Fruit fly (Drosophila melanogaster) whole organism, prepupa: ENCODE measurements around the gene CG9173.

Experiments
- CG10631 ChIP-seq: fragments of 200-800 bp; sonication (Bioruptor generic); optimal IDR thresholded peaks from 2 replicates; lab custom pipeline; 2016; ENCODE audit warnings: missing biosample characterization, missing genetic modification characterization
- CG32006 ChIP-seq: fragments of 200-800 bp; sonication (Bioruptor generic); optimal IDR thresholded peaks from 3 replicates; lab custom pipeline; 2017; ENCODE audit warnings: missing biosample characterization, mild to moderate bottlenecking, missing genetic modification characterization
- Met ChIP-seq: fragments of 200-800 bp; sonication (Bioruptor generic); optimal IDR thresholded peaks from 3 replicates; lab custom pipeline; 2016; ENCODE audit warnings: missing biosample characterization, missing genetic modification characterization
- OdsH ChIP-seq: fragments of 200-800 bp; sonication (Bioruptor generic); optimal IDR thresholded peaks from 3 replicates; lab custom pipeline; 2016; ENCODE audit warnings: missing biosample characterization, missing genetic modification characterization
- Smox ChIP-seq: fragments of 200-800 bp; sonication (Bioruptor generic); optimal IDR thresholded peaks from 3 replicates; lab custom pipeline; 2016; ENCODE audit warnings: missing biosample characterization, missing genetic modification characterization
- Sox102F ChIP-seq: fragments of 200-800 bp; sonication (Bioruptor generic); optimal IDR thresholded peaks from 2 replicates; lab custom pipeline; 2016; ENCODE audit warnings: missing biosample characterization, mild to moderate bottlenecking, missing genetic modification characterization

DNA sequence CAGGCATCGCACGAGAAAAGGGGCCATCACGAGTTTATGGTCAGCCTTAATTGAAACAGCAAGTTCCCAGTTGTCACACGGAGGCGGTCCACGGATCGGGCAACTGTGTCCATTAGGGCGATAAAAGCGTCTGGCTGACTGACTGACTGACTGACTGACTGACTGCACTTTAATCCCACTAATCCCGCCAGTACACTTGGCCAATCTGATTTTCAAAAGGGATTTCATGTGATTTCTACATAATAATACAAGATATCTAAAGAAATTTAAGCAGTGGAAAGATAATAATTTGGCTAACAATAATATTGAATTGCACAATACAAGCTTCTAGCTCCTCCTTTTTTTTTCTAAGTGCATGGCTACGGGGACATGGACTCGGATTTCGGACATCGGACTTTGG, 19.0 kb upstream of the CG9173 start:
- no peak for TF ChIP-seq CG32006
- TF ChIP-seq CG10631 (GFP tag; lab: Kevin White, UChicago): no peak
- TF ChIP-seq Sox102F: no peak
- no peak for TF ChIP-seq OdsH (GFP tag; lab: Kevin White, UChicago)
- TF ChIP-seq Smox: no peak
- TF ChIP-seq Met (GFP tag; lab: Kevin White, UChicago): peak; percentile 24
